Worm (Caenorhabditis elegans) whole organism, L4 larva: ENCODE results near the gene irld-7.

ENCODE experiments used
- F10B5.3 ChIP-seq: sonication (generic microtip); optimal IDR thresholded peaks from 2 replicates; lab custom pipeline; 2016; ENCODE audit warnings: mild to moderate bottlenecking, missing genetic modification characterization, missing compliant biosample characterization
- F37D6.2 ChIP-seq: sonication (generic microtip); optimal IDR thresholded peaks from 2 replicates; lab custom pipeline; 2016; ENCODE audit warnings: mild to moderate bottlenecking, missing genetic modification characterization, missing compliant biosample characterization
- F49E8.2 ChIP-seq: sonication (generic microtip); optimal IDR thresholded peaks from 2 replicates; lab custom pipeline; 2016; ENCODE audit warnings: missing compliant biosample characterization, mild to moderate bottlenecking, missing genetic modification characterization, borderline replicate concordance
- R02D3.7 ChIP-seq: fragments of 150-350 bp; sonication (generic microtip); optimal IDR thresholded peaks from 3 replicates; lab custom pipeline; 2014; ENCODE audit warnings: missing biosample characterization, missing genetic modification characterization
- T20F7.1 ChIP-seq: fragments of 200-800 bp; sonication (Bioruptor generic); optimal IDR thresholded peaks from 2 replicates; lab custom pipeline; 2018; ENCODE audit warnings: mild to moderate bottlenecking, missing genetic modification characterization, missing compliant biosample characterization
- Y48G9A.11 ChIP-seq: fragments of 200-800 bp; sonication (Bioruptor generic); IDR thresholded peaks from 2 replicates; pipeline ENCODE4 v1.3.6; 2022; ENCODE audit warnings: missing genetic modification reagents, missing genetic modification characterization, missing compliant biosample characterization
- aha-1 ChIP-seq: fragments of 150-350 bp; peaks from one replicate; lab custom pipeline; 2014; ENCODE audit warnings: missing biosample characterization, missing genetic modification characterization
- aly-2 ChIP-seq: sonication (generic microtip); optimal IDR thresholded peaks from 2 replicates; lab custom pipeline; 2018; ENCODE audit warnings: missing biosample characterization, missing genetic modification characterization
- ceh-20 ChIP-seq: fragments of 200-800 bp; sonication (Bioruptor generic); IDR thresholded peaks from 2 replicates; pipeline ENCODE4 v1.3.6; 2022; ENCODE audit warnings: missing genetic modification reagents, missing genetic modification characterization, missing compliant biosample characterization
- ceh-62 ChIP-seq: sonication (generic microtip); optimal IDR thresholded peaks from 2 replicates; lab custom pipeline; 2017; ENCODE audit warnings: missing biosample characterization, missing genetic modification characterization
- ceh-82 ChIP-seq: sonication (generic microtip); optimal IDR thresholded peaks from 2 replicates; lab custom pipeline; 2017; ENCODE audit warnings: missing biosample characterization, missing genetic modification characterization
- ces-1 ChIP-seq: fragments of 150-350 bp; sonication (generic microtip); optimal IDR thresholded peaks from 4 replicates; lab custom pipeline; 2014; ENCODE audit warnings: missing biosample characterization, missing genetic modification reagents, missing genetic modification characterization
- cey-2 ChIP-seq: sonication (generic microtip); optimal IDR thresholded peaks from 3 replicates; lab custom pipeline; 2017; ENCODE audit warnings: missing genetic modification characterization, mild to moderate bottlenecking, missing compliant biosample characterization, antibody characterized with exemption, borderline replicate concordance; ENCODE audit not compliant: insufficient read depth
- ctbp-1 ChIP-seq: fragments of 200-800 bp; sonication (Bioruptor generic); IDR thresholded peaks from 2 replicates; pipeline ENCODE4 v1.3.6; 2022; ENCODE audit warnings: missing genetic modification reagents, missing genetic modification characterization, missing compliant biosample characterization
- daf-16 ChIP-seq, 3 experiments: sonication (generic microtip); optimal IDR thresholded peaks; 2 replicates each; lab custom pipeline; 2016 to 2017; ENCODE audit warnings: missing genetic modification characterization in 3 of 3, missing genetic modification reagents in 3 of 3, mild to moderate bottlenecking in 2 of 3, missing compliant biosample characterization in 2 of 3, missing biosample characterization in 1 of 3, moderate library complexity in 1 of 3
- daf-19 ChIP-seq: fragments of 200-800 bp; sonication (Bioruptor generic); conservative IDR thresholded peaks from 2 replicates; pipeline ENCODE4 v1.3.6; 2022; ENCODE audit warnings: missing genetic modification characterization, missing compliant biosample characterization
- daf-8 ChIP-seq: fragments of 200-800 bp; sonication (Bioruptor generic); IDR thresholded peaks from 2 replicates; pipeline ENCODE4 v1.3.6; 2022; ENCODE audit warnings: missing genetic modification characterization, missing compliant biosample characterization
- dmd-6 ChIP-seq: fragments of 200-800 bp; sonication (Bioruptor generic); IDR thresholded peaks from 2 replicates; pipeline ENCODE4 v1.3.6; 2022; ENCODE audit warnings: missing genetic modification reagents, missing genetic modification characterization, missing compliant biosample characterization
- dmd-9 ChIP-seq: fragments of 200-800 bp; sonication (Bioruptor generic); IDR thresholded peaks from 2 replicates; pipeline ENCODE4 v1.3.6; 2022; ENCODE audit warnings: missing genetic modification reagents, missing genetic modification characterization, missing compliant biosample characterization
- duxl-1 ChIP-seq: sonication (generic microtip); optimal IDR thresholded peaks from 2 replicates; lab custom pipeline; 2016; ENCODE audit warnings: mild to moderate bottlenecking, missing genetic modification characterization, moderate library complexity, missing compliant biosample characterization; ENCODE audit not compliant: poor library complexity
- dve-1 ChIP-seq: sonication (generic microtip); optimal IDR thresholded peaks from 2 replicates; lab custom pipeline; 2017; ENCODE audit warnings: antibody characterized with exemption, mild to moderate bottlenecking, missing genetic modification characterization, missing compliant biosample characterization; ENCODE audit not compliant: insufficient read depth
- egl-27 ChIP-seq: sonication (generic microtip); optimal IDR thresholded peaks from 3 replicates; lab custom pipeline; 2017; ENCODE audit warnings: missing biosample characterization, missing genetic modification reagents, missing genetic modification characterization
- fos-1 ChIP-seq: fragments of 150-350 bp; optimal IDR thresholded peaks from 2 replicates; lab custom pipeline; 2014; ENCODE audit warnings: missing biosample characterization, missing genetic modification characterization
- hlh-11 ChIP-seq: fragments of 200-800 bp; sonication (Bioruptor generic); optimal IDR thresholded peaks from 2 replicates; lab custom pipeline; 2018; ENCODE audit warnings: mild to moderate bottlenecking, missing genetic modification characterization, missing compliant biosample characterization
- lim-7 ChIP-seq: fragments of 200-800 bp; sonication (Bioruptor generic); IDR thresholded peaks from 2 replicates; pipeline ENCODE4 v1.3.6; 2022; ENCODE audit warnings: missing genetic modification characterization, missing compliant biosample characterization
- lin-13 ChIP-seq: fragments of 150-350 bp; optimal IDR thresholded peaks from 2 replicates; lab custom pipeline; 2014; ENCODE audit warnings: missing biosample characterization, missing genetic modification reagents, missing genetic modification characterization
- lin-15B ChIP-seq: fragments of 150-350 bp; sonication (generic microtip); optimal IDR thresholded peaks from 3 replicates; lab custom pipeline; 2014; ENCODE audit warnings: missing biosample characterization, missing genetic modification characterization
- lin-29 ChIP-seq: fragments of 200-800 bp; sonication (Bioruptor generic); IDR thresholded peaks from 2 replicates; pipeline ENCODE4 v1.3.6; 2022; ENCODE audit warnings: missing genetic modification reagents, missing genetic modification characterization, missing compliant biosample characterization
- lir-3 ChIP-seq: sonication (generic microtip); optimal IDR thresholded peaks from 2 replicates; lab custom pipeline; 2016; ENCODE audit warnings: mild to moderate bottlenecking, missing genetic modification characterization, missing compliant biosample characterization
- lsy-2 ChIP-seq, 2 experiments: fragments of 150-350 bp in 1 of 2; sonication (generic microtip) in 1 of 2; optimal IDR thresholded peaks; 2 replicates each; lab custom pipeline; 2014 to 2017; ENCODE audit warnings: missing biosample characterization in 2 of 2, missing genetic modification characterization in 2 of 2
- madf-5 ChIP-seq, 2 experiments: fragments of 200-800 bp; sonication (Bioruptor generic); IDR thresholded peaks; 2 replicates each; pipeline ENCODE4 v1.3.6; 2022; ENCODE audit warnings: missing compliant biosample characterization in 2 of 2, missing genetic modification characterization in 2 of 2
- mdl-1 ChIP-seq, 2 experiments: fragments of 150-350 bp in 1 of 2; sonication (generic microtip) in 1 of 2; optimal IDR thresholded peaks; 2 replicates each; lab custom pipeline; 2014 to 2017; ENCODE audit warnings: missing biosample characterization in 2 of 2, missing genetic modification characterization in 2 of 2
- mep-1 ChIP-seq: fragments of 150-350 bp; sonication (generic microtip); optimal IDR thresholded peaks from 3 replicates; lab custom pipeline; 2014; ENCODE audit warnings: missing biosample characterization, missing genetic modification characterization
- mxl-2 ChIP-seq: fragments of 200-800 bp; sonication (Bioruptor generic); conservative IDR thresholded peaks from 2 replicates; pipeline ENCODE4 v1.3.6; 2022; ENCODE audit warnings: missing genetic modification reagents, missing genetic modification characterization, missing compliant biosample characterization
- mxl-3 ChIP-seq: fragments of 200-800 bp; sonication (Bioruptor generic); optimal IDR thresholded peaks from 2 replicates; lab custom pipeline; 2018; ENCODE audit warnings: mild to moderate bottlenecking, missing genetic modification characterization, missing compliant biosample characterization
- nhr-11 ChIP-seq: fragments of 150-350 bp; optimal IDR thresholded peaks from 2 replicates; lab custom pipeline; 2014; ENCODE audit warnings: missing biosample characterization, missing genetic modification characterization
- nhr-111 ChIP-seq: fragments of 200-800 bp; sonication (Bioruptor generic); optimal IDR thresholded peaks from 2 replicates; lab custom pipeline; 2018; ENCODE audit warnings: mild to moderate bottlenecking, missing genetic modification characterization, missing compliant biosample characterization
- nhr-41 ChIP-seq: fragments of 200-800 bp; sonication (Bioruptor generic); IDR thresholded peaks from 2 replicates; pipeline ENCODE4 v1.3.6; 2022; ENCODE audit warnings: missing genetic modification reagents, missing genetic modification characterization, missing compliant biosample characterization
- nhr-77 ChIP-seq: fragments of 150-350 bp; optimal IDR thresholded peaks from 2 replicates; lab custom pipeline; 2014; ENCODE audit warnings: missing biosample characterization, missing genetic modification characterization
- pha-4 ChIP-seq, 2 experiments: fragments of 150-350 bp in 1 of 2; fragments of 200-800 bp in 1 of 2; sonication (Bioruptor generic) in 1 of 2; IDR thresholded peaks in 1 of 2; optimal IDR thresholded peaks in 1 of 2; 2 replicates each; pipeline versions ENCODE4 v1.3.6 to Lab custom; 2014 to 2022; ENCODE audit warnings: missing genetic modification characterization in 2 of 2, missing genetic modification reagents in 2 of 2, missing biosample characterization in 1 of 2, missing compliant biosample characterization in 1 of 2
- php-3 ChIP-seq: fragments of 200-800 bp; sonication (Bioruptor generic); IDR thresholded peaks from 2 replicates; pipeline ENCODE4 v1.3.6; 2022; ENCODE audit warnings: missing genetic modification reagents, missing genetic modification characterization, missing compliant biosample characterization
- pqm-1 ChIP-seq: sonication (generic microtip); optimal IDR thresholded peaks from 2 replicates; lab custom pipeline; 2017; ENCODE audit warnings: missing biosample characterization, missing genetic modification characterization
- rbr-2 ChIP-seq: sonication (generic microtip); optimal IDR thresholded peaks from 2 replicates; lab custom pipeline; 2016; ENCODE audit warnings: missing genotype, missing genetic modification characterization, missing compliant biosample characterization
- snpc-4 ChIP-seq: fragments of 150-350 bp; optimal IDR thresholded peaks from 2 replicates; lab custom pipeline; 2014; ENCODE audit warnings: missing biosample characterization, missing genetic modification characterization
- unc-39 ChIP-seq: sonication (generic microtip); optimal IDR thresholded peaks from 2 replicates; lab custom pipeline; 2017; ENCODE audit warnings: missing biosample characterization, missing genetic modification characterization
- vab-7 ChIP-seq: fragments of 200-800 bp; sonication (Bioruptor generic); IDR thresholded peaks from 2 replicates; pipeline ENCODE4 v1.3.6; 2022; ENCODE audit warnings: missing genetic modification reagents, missing genetic modification characterization, missing compliant biosample characterization
- zfp-3 ChIP-seq: fragments of 200-800 bp; sonication (Bioruptor generic); conservative IDR thresholded peaks from 2 replicates; pipeline ENCODE4 v1.3.6; 2022; ENCODE audit warnings: missing genetic modification reagents, missing genetic modification characterization, missing compliant biosample characterization
- zip-2 ChIP-seq: fragments of 150-350 bp; optimal IDR thresholded peaks from 2 replicates; lab custom pipeline; 2014; ENCODE audit warnings: missing biosample characterization, missing genetic modification characterization
- ztf-7 ChIP-seq: fragments of 150-350 bp; optimal IDR thresholded peaks from 2 replicates; lab custom pipeline; 2014; ENCODE audit warnings: missing biosample characterization, missing genetic modification characterization

The irld-7 gene

DNA sequence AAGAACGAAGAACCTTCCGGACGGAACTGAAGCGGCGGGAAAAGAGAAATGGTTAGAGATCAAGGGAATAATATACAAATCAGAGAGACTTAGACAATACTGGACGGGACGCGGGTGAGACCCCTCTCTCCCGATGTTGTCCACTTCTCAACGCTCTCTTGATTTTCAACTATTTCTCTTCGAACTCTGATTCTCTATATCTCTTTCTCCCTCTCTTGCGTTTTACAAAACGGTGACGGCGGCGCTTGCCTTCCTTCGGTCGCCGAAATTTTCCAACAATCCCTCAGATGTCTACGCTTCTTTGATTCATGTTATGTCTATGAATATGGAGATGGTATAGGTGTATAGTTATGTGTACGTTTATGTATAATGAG is 13.4 kb upstream of the irld-7 start (continued):
- TF ChIP-seq nhr-77: no peak
- peak in 1 of 2 experiments; percentile 1 for TF ChIP-seq daf-16 (GFP tag; optimal IDR thresholded peaks at IDR 0.05; lab: Kevin White, UChicago)
- peak; percentile 67 for TF ChIP-seq daf-16 (tag; optimal IDR thresholded peaks at IDR 0.05; lab: Kevin White, UChicago)
- no peak for TF ChIP-seq cey-2
- peak; percentile 81 for TF ChIP-seq hlh-11 (tag; lab: Kevin White, UChicago)
- no peak for TF ChIP-seq Y48G9A.11 (GFP tag; lab: Robert Waterston, UW)
- no peak for TF ChIP-seq lin-15B (tag; lab: Kevin White, UChicago)
- TF ChIP-seq ceh-62 (tag; lab: Kevin White, UChicago): no peak
- TF ChIP-seq mxl-2 (GFP tag; lab: Robert Waterston, UW): no peak
- no peak for TF ChIP-seq zip-2 (tag; lab: Kevin White, UChicago)
- no peak for TF ChIP-seq madf-5 (GFP tag; IDR thresholded peaks at IDR 0.05; lab: Robert Waterston, UW)
- TF ChIP-seq lir-3 (tag; lab: Kevin White, UChicago): no peak
- no peak for TF ChIP-seq nhr-11 (tag; lab: Kevin White, UChicago)
- no peak for TF ChIP-seq pha-4 (GFP tag; IDR thresholded peaks at IDR 0.05; lab: Robert Waterston, UW)
- peak; percentile 32 for TF ChIP-seq pha-4 (tag; optimal IDR thresholded peaks at IDR 0.05; lab: Kevin White, UChicago)
- TF ChIP-seq mxl-3 (GFP tag; lab: Kevin White, UChicago): peak; percentile 30
- no peak for TF ChIP-seq ceh-82 (tag; lab: Kevin White, UChicago)
- TF ChIP-seq lin-29 (GFP tag; lab: Robert Waterston, UW): no peak
- TF ChIP-seq php-3 (GFP tag; lab: Robert Waterston, UW): no peak
- peak; percentile 87 for TF ChIP-seq dve-1
- no peak for TF ChIP-seq rbr-2 (tag; lab: Kevin White, UChicago)
- TF ChIP-seq snpc-4: no peak
- TF ChIP-seq fos-1: no peak
- no peak for TF ChIP-seq F49E8.2 (tag; lab: Kevin White, UChicago)
- TF ChIP-seq F37D6.2 (tag; lab: Kevin White, UChicago): no peak
- TF ChIP-seq nhr-41: no peak
- TF ChIP-seq ctbp-1: no peak
- no peak for TF ChIP-seq egl-27 (tag; lab: Kevin White, UChicago)
- TF ChIP-seq mdl-1 (tag; optimal IDR thresholded peaks at IDR 0.05; lab: Kevin White, UChicago): peak in 1 of 2 experiments; percentile 36
- TF ChIP-seq ces-1 (GFP tag; lab: Kevin White, UChicago): no peak
- TF ChIP-seq zfp-3: no peak
- no peak for TF ChIP-seq nhr-111 (GFP tag; lab: Kevin White, UChicago)
- no peak for TF ChIP-seq R02D3.7
- TF ChIP-seq daf-19 (GFP tag; lab: Robert Waterston, UW): no peak
- no peak for TF ChIP-seq lim-7 (GFP tag; lab: Robert Waterston, UW)
- TF ChIP-seq vab-7 (GFP tag; lab: Robert Waterston, UW): no peak
- no peak for TF ChIP-seq aly-2 (tag; lab: Kevin White, UChicago)
- no peak for TF ChIP-seq pqm-1
- TF ChIP-seq ceh-20 (GFP tag; lab: Robert Waterston, UW): no peak
- no peak for TF ChIP-seq ztf-7 (tag; lab: Kevin White, UChicago)
- TF ChIP-seq daf-8 (GFP tag; lab: Robert Waterston, UW): no peak
- TF ChIP-seq T20F7.1 (GFP tag; lab: Kevin White, UChicago): no peak
- no peak for TF ChIP-seq dmd-9 (GFP tag; lab: Robert Waterston, UW)
- peak; percentile 16 for TF ChIP-seq lin-13
- TF ChIP-seq dmd-6 (GFP tag; lab: Robert Waterston, UW): peak; percentile 19; the same call in 1 of the 2 replicates
- peak; percentile 65 for TF ChIP-seq mep-1
- TF ChIP-seq unc-39: no peak
- TF ChIP-seq F10B5.3: no peak
- TF ChIP-seq duxl-1 (tag; lab: Kevin White, UChicago): no peak
- TF ChIP-seq lsy-2 (tag; optimal IDR thresholded peaks at IDR 0.05; lab: Kevin White, UChicago): peak in 1 of 2 experiments; percentile 27
- TF ChIP-seq aha-1 (tag; lab: Kevin White, UChicago): no peak
- TF ChIP-seq, all 104 proteins: peak for 22
